Worm (Caenorhabditis elegans) whole organism, late embryonic: ENCODE results near the gene F56H11.2.
A peak's percentile ranks its signal among the peaks of the same experiment; 100 is the strongest.

Source experiments
- F13H6.1 ChIP-seq: sonication (generic microtip); optimal IDR thresholded peaks from 2 replicates; lab custom pipeline; 2016; ENCODE audit warnings: missing genetic modification characterization, missing compliant biosample characterization
- K09A11.1 ChIP-seq: sonication (generic microtip); optimal IDR thresholded peaks from 2 replicates; lab custom pipeline; 2017; ENCODE audit warnings: antibody characterized with exemption, mild to moderate bottlenecking, missing genetic modification characterization, missing compliant biosample characterization; ENCODE audit not compliant: insufficient read depth
- Y22D7AL.16 ChIP-seq: sonication (generic microtip); optimal IDR thresholded peaks from 2 replicates; lab custom pipeline; 2016; ENCODE audit warnings: missing genetic modification characterization, missing compliant biosample characterization
- ahr-1 ChIP-seq: sonication (generic microtip); optimal IDR thresholded peaks from 2 replicates; lab custom pipeline; 2016; ENCODE audit warnings: missing genetic modification characterization, missing compliant biosample characterization
- ceh-14 ChIP-seq: sonication (generic microtip); optimal IDR thresholded peaks from 2 replicates; lab custom pipeline; 2016; ENCODE audit warnings: missing genotype, missing genetic modification characterization, missing compliant biosample characterization
- ceh-18 ChIP-seq: sonication (generic microtip); optimal IDR thresholded peaks from 2 replicates; lab custom pipeline; 2016; ENCODE audit warnings: missing genetic modification characterization, missing compliant biosample characterization
- ceh-19 ChIP-seq: fragments of 200-800 bp; sonication (Bioruptor generic); optimal IDR thresholded peaks from 2 replicates; lab custom pipeline; 2018; ENCODE audit warnings: mild to moderate bottlenecking, missing genetic modification characterization, missing compliant biosample characterization
- ceh-2 ChIP-seq: sonication (generic microtip); optimal IDR thresholded peaks from 2 replicates; lab custom pipeline; 2016; ENCODE audit warnings: missing genotype, missing genetic modification characterization, missing compliant biosample characterization
- ceh-22 ChIP-seq: sonication (generic microtip); optimal IDR thresholded peaks from 2 replicates; lab custom pipeline; 2017; ENCODE audit warnings: missing biosample characterization, missing genetic modification characterization
- ceh-34 ChIP-seq: sonication (generic microtip); optimal IDR thresholded peaks from 2 replicates; lab custom pipeline; 2016; ENCODE audit warnings: mild to moderate bottlenecking, missing genetic modification characterization, missing compliant biosample characterization
- ceh-48 ChIP-seq: sonication (generic microtip); optimal IDR thresholded peaks from 2 replicates; lab custom pipeline; 2016; ENCODE audit warnings: missing genetic modification characterization, inconsistent platforms, missing compliant biosample characterization
- ceh-9 ChIP-seq: sonication (generic microtip); optimal IDR thresholded peaks from 2 replicates; lab custom pipeline; 2016; ENCODE audit warnings: mild to moderate bottlenecking, missing genetic modification characterization, inconsistent platforms, missing compliant biosample characterization
- che-1 ChIP-seq: sonication (generic microtip); optimal IDR thresholded peaks from 2 replicates; lab custom pipeline; 2016; ENCODE audit warnings: mild to moderate bottlenecking, missing genetic modification characterization, missing compliant biosample characterization
- dmd-4 ChIP-seq: sonication (generic microtip); optimal IDR thresholded peaks from 2 replicates; lab custom pipeline; 2016; ENCODE audit warnings: borderline replicate concordance, missing genetic modification characterization, missing compliant biosample characterization
- dve-1 ChIP-seq: sonication (generic microtip); optimal IDR thresholded peaks from 2 replicates; lab custom pipeline; 2017; ENCODE audit warnings: antibody characterized with exemption, mild to moderate bottlenecking, missing genetic modification characterization, missing compliant biosample characterization
- elt-4 ChIP-seq: sonication (generic microtip); optimal IDR thresholded peaks from 2 replicates; lab custom pipeline; 2016; ENCODE audit warnings: missing genetic modification characterization, missing compliant biosample characterization
- ets-4 ChIP-seq: sonication (generic microtip); optimal IDR thresholded peaks from 2 replicates; lab custom pipeline; 2016; ENCODE audit warnings: missing genetic modification characterization, missing compliant biosample characterization
- eyg-1 ChIP-seq: sonication (generic microtip); optimal IDR thresholded peaks from 2 replicates; lab custom pipeline; 2016; ENCODE audit warnings: missing genotype, missing genetic modification characterization, missing compliant biosample characterization
- fax-1 ChIP-seq: sonication (generic microtip); optimal IDR thresholded peaks from 2 replicates; lab custom pipeline; 2016; ENCODE audit warnings: missing genotype, missing genetic modification characterization, missing compliant biosample characterization
- hlh-13 ChIP-seq: fragments of 200-800 bp; sonication (Bioruptor generic); optimal IDR thresholded peaks from 2 replicates; lab custom pipeline; 2018; ENCODE audit warnings: mild to moderate bottlenecking, missing genetic modification characterization, missing compliant biosample characterization
- hlh-30 ChIP-seq: sonication (generic microtip); optimal IDR thresholded peaks from 2 replicates; lab custom pipeline; 2017; ENCODE audit warnings: antibody characterized with exemption, missing genetic modification characterization, missing compliant biosample characterization; ENCODE audit not compliant: insufficient read depth
- hlh-6 ChIP-seq: sonication (generic microtip); optimal IDR thresholded peaks from 2 replicates; lab custom pipeline; 2016; ENCODE audit warnings: missing genotype, missing genetic modification characterization, missing compliant biosample characterization
- hlh-8 ChIP-seq: sonication (generic microtip); optimal IDR thresholded peaks from 2 replicates; lab custom pipeline; 2016; ENCODE audit warnings: missing genotype, missing genetic modification characterization, missing compliant biosample characterization
- lim-6 ChIP-seq: sonication (generic microtip); optimal IDR thresholded peaks from 2 replicates; lab custom pipeline; 2016; ENCODE audit warnings: missing genetic modification characterization, missing compliant biosample characterization
- mec-3 ChIP-seq: sonication (generic microtip); optimal IDR thresholded peaks from 2 replicates; lab custom pipeline; 2016; ENCODE audit warnings: borderline replicate concordance, missing genetic modification characterization, missing compliant biosample characterization
- odd-2 ChIP-seq: sonication (generic microtip); optimal IDR thresholded peaks from 2 replicates; lab custom pipeline; 2017; ENCODE audit warnings: antibody characterized with exemption, mild to moderate bottlenecking, missing genetic modification characterization, missing compliant biosample characterization
- pax-1 ChIP-seq: fragments of 150-350 bp; optimal IDR thresholded peaks from 2 replicates; lab custom pipeline; 2014; ENCODE audit warnings: missing biosample characterization, missing genetic modification characterization
- pqm-1 ChIP-seq: sonication (generic microtip); optimal IDR thresholded peaks from 2 replicates; lab custom pipeline; 2016; ENCODE audit warnings: missing genetic modification characterization, missing compliant biosample characterization
- pros-1 ChIP-seq: fragments of 150-350 bp; optimal IDR thresholded peaks from 2 replicates; lab custom pipeline; 2014; ENCODE audit warnings: missing biosample characterization, missing genetic modification reagents, missing genetic modification characterization
- ref-2 ChIP-seq: sonication (generic microtip); optimal IDR thresholded peaks from 2 replicates; lab custom pipeline; 2016; ENCODE audit warnings: missing genetic modification characterization, missing compliant biosample characterization
- sdc-2 ChIP-seq: sonication (generic microtip); optimal IDR thresholded peaks from 2 replicates; lab custom pipeline; 2016; ENCODE audit warnings: missing genotype, missing genetic modification characterization, missing compliant biosample characterization
- sox-2 ChIP-seq: fragments of 200-800 bp; sonication (Bioruptor generic); IDR thresholded peaks from 2 replicates; pipeline ENCODE4 v1.3.6; 2022; ENCODE audit warnings: missing genetic modification reagents, missing genetic modification characterization, missing compliant biosample characterization
- sox-4 ChIP-seq: sonication (generic microtip); optimal IDR thresholded peaks from 2 replicates; lab custom pipeline; 2017; ENCODE audit warnings: mild to moderate bottlenecking, missing genetic modification characterization, inconsistent platforms, missing compliant biosample characterization
- tbx-2 ChIP-seq: sonication (generic microtip); optimal IDR thresholded peaks from 2 replicates; lab custom pipeline; 2016; ENCODE audit warnings: missing genetic modification characterization, missing compliant biosample characterization
- unc-42 ChIP-seq: sonication (generic microtip); optimal IDR thresholded peaks from 2 replicates; lab custom pipeline; 2016; ENCODE audit warnings: missing genotype, missing genetic modification characterization, missing compliant biosample characterization
- unc-86 ChIP-seq: sonication (generic microtip); optimal IDR thresholded peaks from 2 replicates; lab custom pipeline; 2016; ENCODE audit warnings: missing genetic modification characterization, missing compliant biosample characterization
- zip-5 ChIP-seq: sonication (generic microtip); optimal IDR thresholded peaks from 2 replicates; lab custom pipeline; 2016; ENCODE audit warnings: missing genetic modification characterization, missing compliant biosample characterization
- ztf-16 ChIP-seq: sonication (generic microtip); optimal IDR thresholded peaks from 2 replicates; lab custom pipeline; 2017; ENCODE audit warnings: missing genetic modification characterization, missing compliant biosample characterization

Gene F56H11.2

DNA sequence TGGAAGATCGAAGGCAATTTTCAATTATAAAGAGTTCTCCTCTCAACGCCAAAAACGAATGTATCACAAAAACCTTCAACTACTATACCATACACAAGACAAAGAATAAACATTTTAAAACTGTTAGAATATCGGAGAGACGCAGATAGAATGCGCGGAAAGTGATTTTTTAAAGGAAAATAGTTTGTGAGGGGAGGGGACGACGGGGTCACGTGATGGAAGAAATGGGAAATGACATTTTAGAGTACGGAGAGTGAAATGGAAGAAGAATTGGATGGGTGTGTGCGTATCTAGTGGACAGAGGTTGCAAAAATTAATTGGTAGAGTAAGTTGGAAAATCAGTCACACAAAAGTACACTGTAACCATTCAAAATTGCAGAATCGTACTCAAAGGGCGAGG, 1.4 kb upstream of the F56H11.2 start:
- TF ChIP-seq fax-1 (tag; lab: Kevin White, UChicago) (no peak), ref-2 (tag; lab: Kevin White, UChicago) (no peak), hlh-6 (tag; lab: Kevin White, UChicago) (no peak), hlh-30 (peak; percentile 78), tbx-2 (tag; lab: Kevin White, UChicago) (no peak)

ce11 chrIV:9530768-9531167, 2.2 kb downstream of the F56H11.2 start:
- TF ChIP-seq ceh-14 (no peak), sox-4 (tag; lab: Kevin White, UChicago) (no peak), elt-4 (tag; lab: Kevin White, UChicago) (no peak), ceh-2 (tag; lab: Kevin White, UChicago) (no peak), mec-3 (no peak), pros-1 (tag; lab: Kevin White, UChicago) (no peak), ceh-22 (tag; lab: Kevin White, UChicago) (no peak), odd-2 (tag; lab: Kevin White, UChicago) (no peak), che-1 (tag; lab: Kevin White, UChicago) (no peak), ceh-19 (GFP tag; lab: Kevin White, UChicago) (no peak), Y22D7AL.16 (tag; lab: Kevin White, UChicago) (no peak), ets-4 (tag; lab: Kevin White, UChicago) (no peak)

ce11 chrIV:9529647-9530046, 3.3 kb downstream of the F56H11.2 start, which contains the start of gene elo-7:
TSS of gene elo-7 (plus strand) at chrIV:9529947.
- no peak for TF ChIP-seq ceh-2 (tag; lab: Kevin White, UChicago)
- no peak for TF ChIP-seq sdc-2 (tag; lab: Kevin White, UChicago)
- TF ChIP-seq ahr-1 (tag; lab: Kevin White, UChicago): no peak
- TF ChIP-seq eyg-1 (tag; lab: Kevin White, UChicago): no peak
- no peak for TF ChIP-seq zip-5 (tag; lab: Kevin White, UChicago)
- TF ChIP-seq K09A11.1 (tag; lab: Kevin White, UChicago): no peak
- TF ChIP-seq F13H6.1: no peak
- no peak for TF ChIP-seq mec-3
- TF ChIP-seq dmd-4: no peak
- no peak for TF ChIP-seq hlh-8 (tag; lab: Kevin White, UChicago)
- no peak for TF ChIP-seq dve-1 (tag; lab: Kevin White, UChicago)
- no peak for TF ChIP-seq pqm-1

DNA sequence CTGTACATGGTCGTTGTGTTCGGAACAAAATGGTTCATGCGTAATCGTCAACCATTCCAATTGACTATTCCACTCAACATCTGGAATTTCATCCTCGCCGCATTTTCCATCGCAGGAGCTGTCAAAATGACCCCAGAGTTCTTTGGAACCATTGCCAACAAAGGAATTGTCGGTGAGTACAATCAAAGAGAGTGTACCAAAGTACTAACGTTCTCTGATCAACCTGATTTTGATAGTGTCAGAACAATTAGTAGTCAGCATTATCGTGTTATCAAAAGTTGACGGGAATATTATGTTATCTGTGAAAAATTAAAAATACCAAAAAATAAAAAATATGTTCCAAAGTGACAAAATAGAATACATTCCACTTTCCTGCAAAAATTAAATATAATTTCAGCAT, 6.0 kb downstream of the F56H11.2 start:
- TF ChIP-seq ztf-16 (tag; lab: Kevin White, UChicago) (no peak), ceh-18 (tag; lab: Kevin White, UChicago) (no peak), ceh-9 (tag; lab: Kevin White, UChicago) (no peak), ref-2 (tag; lab: Kevin White, UChicago) (no peak), ceh-2 (tag; lab: Kevin White, UChicago) (no peak), eyg-1 (tag; lab: Kevin White, UChicago) (no peak), unc-86 (no peak), sox-2 (GFP tag; lab: Robert Waterston, UW) (no peak), unc-42 (tag; lab: Kevin White, UChicago) (no peak), pros-1 (tag; lab: Kevin White, UChicago) (no peak), ceh-34 (tag; lab: Kevin White, UChicago) (no peak), ceh-48 (tag; lab: Kevin White, UChicago) (no peak), zip-5 (tag; lab: Kevin White, UChicago) (no peak), ets-4 (tag; lab: Kevin White, UChicago) (no peak), sox-4 (tag; lab: Kevin White, UChicago) (no peak), lim-6 (tag; lab: Kevin White, UChicago) (no peak), hlh-13 (GFP tag; lab: Kevin White, UChicago) (no peak), pax-1 (tag; lab: Kevin White, UChicago) (no peak)
